Fruit fly (Drosophila melanogaster) whole organism, embryonic: ENCODE data around the gene CG2187.

Experiments
- CG12155 ChIP-seq: fragments of 200-800 bp; sonication (Bioruptor generic); optimal IDR thresholded peaks from 3 replicates; lab custom pipeline; 2016; ENCODE audit warnings: missing biosample characterization, missing genetic modification characterization
- CG13123 ChIP-seq: fragments of 200-800 bp; sonication (Bioruptor generic); optimal IDR thresholded peaks from 2 replicates; lab custom pipeline; 2016; ENCODE audit warnings: missing biosample characterization, missing genetic modification characterization
- CG16863 ChIP-seq: fragments of 200-800 bp; sonication (Bioruptor generic); optimal IDR thresholded peaks from 3 replicates; lab custom pipeline; 2016; ENCODE audit warnings: missing biosample characterization, missing genetic modification characterization
- CG17612 ChIP-seq: fragments of 200-800 bp; sonication (Bioruptor generic); IDR thresholded peaks from 2 replicates; pipeline ENCODE4 v1.3.6; 2022; ENCODE audit warnings: missing biosample characterization, missing genetic modification characterization
- CG17802 ChIP-seq: fragments of 200-800 bp; sonication (Bioruptor generic); optimal IDR thresholded peaks from 2 replicates; lab custom pipeline; 2018; ENCODE audit warnings: missing biosample characterization, mild to moderate bottlenecking, missing genetic modification characterization, moderate library complexity
- CG18764 ChIP-seq: fragments of 200-800 bp; sonication (Bioruptor generic); optimal IDR thresholded peaks from 3 replicates; lab custom pipeline; 2016; ENCODE audit warnings: missing biosample characterization, missing genetic modification characterization
- CG3726 ChIP-seq: fragments of 200-800 bp; sonication (Bioruptor generic); IDR thresholded peaks from 3 replicates; pipeline ENCODE4, ENCODE4 v1.3.6; 2022; ENCODE audit warnings: missing biosample characterization, missing genetic modification characterization
- CG4360 ChIP-seq: fragments of 200-800 bp; sonication (Bioruptor generic); IDR thresholded peaks from 2 replicates; pipeline ENCODE4 v1.3.6; 2022; ENCODE audit warnings: missing biosample characterization, missing genetic modification characterization
- CG5180 ChIP-seq: fragments of 200-800 bp; sonication (Bioruptor generic); optimal IDR thresholded peaks from 3 replicates; lab custom pipeline; 2017; ENCODE audit warnings: missing biosample characterization, missing genetic modification characterization, mild to moderate bottlenecking, moderate library complexity, missing genetic modification reagents
- CG6175 ChIP-seq: fragments of 200-800 bp; sonication (Bioruptor generic); IDR thresholded peaks from 3 replicates; pipeline ENCODE4 v1.3.6; 2022; ENCODE audit warnings: missing biosample characterization, missing genetic modification characterization
- CG7786 ChIP-seq: fragments of 200-800 bp; sonication (Bioruptor generic); optimal IDR thresholded peaks from 2 replicates; lab custom pipeline; 2016; ENCODE audit warnings: missing biosample characterization, missing genetic modification characterization
- CG8924 ChIP-seq: fragments of 200-800 bp; optimal IDR thresholded peaks from 3 replicates; lab custom pipeline; 2019; ENCODE audit warnings: missing biosample characterization, mild to moderate bottlenecking, missing genetic modification characterization, moderate library complexity
- CG9437 ChIP-seq: fragments of 200-800 bp; sonication (Bioruptor generic); optimal IDR thresholded peaks from 2 replicates; lab custom pipeline; 2018; ENCODE audit warnings: missing biosample characterization, mild to moderate bottlenecking, missing genetic modification characterization
- Camta ChIP-seq: fragments of 200-800 bp; sonication (Bioruptor generic); optimal IDR thresholded peaks from 2 replicates; lab custom pipeline; 2016; ENCODE audit warnings: missing biosample characterization, missing genetic modification characterization
- Chrac-16 ChIP-seq: fragments of 200-800 bp; sonication (Bioruptor generic); optimal IDR thresholded peaks from 3 replicates; lab custom pipeline; 2016; ENCODE audit warnings: missing biosample characterization, missing genetic modification characterization
- D19B ChIP-seq: fragments of 200-800 bp; sonication (Bioruptor generic); optimal IDR thresholded peaks from 2 replicates; lab custom pipeline; 2017; ENCODE audit warnings: missing biosample characterization, mild to moderate bottlenecking, missing genetic modification characterization
- Doc2 ChIP-seq: fragments of 200-800 bp; sonication (Bioruptor generic); IDR thresholded peaks from 2 replicates; pipeline ENCODE4 v1.3.6; 2022; ENCODE audit warnings: missing biosample characterization, missing genetic modification characterization
- ERR ChIP-seq: fragments of 200-800 bp; sonication (Bioruptor generic); optimal IDR thresholded peaks from 2 replicates; lab custom pipeline; 2016; ENCODE audit warnings: missing biosample characterization, missing genetic modification characterization
- Eip74EF ChIP-seq, 2 experiments: fragments of 200-800 bp in 1 of 2; fragments of >200 bp in 1 of 2; sonication (Bioruptor generic) in 1 of 2; optimal IDR thresholded peaks; 2 replicates each; lab custom pipeline; 2017 to 2019; ENCODE audit warnings: missing biosample characterization in 2 of 2, missing genetic modification characterization in 2 of 2, mild to moderate bottlenecking in 1 of 2, moderate library complexity in 1 of 2
- HHEX ChIP-seq: fragments of 200-800 bp; sonication (Bioruptor generic); optimal IDR thresholded peaks from 3 replicates; lab custom pipeline; 2017; ENCODE audit warnings: missing biosample characterization, mild to moderate bottlenecking, missing genetic modification characterization, missing genetic modification reagents
- Max ChIP-seq: fragments of 200-800 bp; sonication (Bioruptor generic); optimal IDR thresholded peaks from 2 replicates; lab custom pipeline; 2016; ENCODE audit warnings: missing biosample characterization, mild to moderate bottlenecking, missing genetic modification characterization
- NC2α ChIP-seq: fragments of 200-800 bp; sonication (Bioruptor generic); optimal IDR thresholded peaks from 2 replicates; lab custom pipeline; 2016; ENCODE audit warnings: missing biosample characterization, missing genetic modification characterization
- Nf-YC ChIP-seq: fragments of 200-800 bp; optimal IDR thresholded peaks from 3 replicates; lab custom pipeline; 2019; ENCODE audit warnings: missing biosample characterization, mild to moderate bottlenecking, missing genetic modification characterization, moderate library complexity
- az2 ChIP-seq: fragments of 200-800 bp; sonication (Bioruptor generic); optimal IDR thresholded peaks from 3 replicates; lab custom pipeline; 2016; ENCODE audit warnings: missing biosample characterization, missing genetic modification characterization
- bigmax ChIP-seq: fragments of 200-800 bp; sonication (Bioruptor generic); optimal IDR thresholded peaks from 2 replicates; lab custom pipeline; 2018; ENCODE audit warnings: missing biosample characterization, mild to moderate bottlenecking, missing genetic modification characterization
- bowl ChIP-seq: fragments of 200-800 bp; sonication (Bioruptor generic); IDR thresholded peaks from 2 replicates; pipeline ENCODE4 v1.3.6; 2022; ENCODE audit warnings: missing biosample characterization, missing genetic modification characterization
- cato ChIP-seq: fragments of 200-800 bp; sonication (Bioruptor generic); optimal IDR thresholded peaks from 2 replicates; lab custom pipeline; 2016; ENCODE audit warnings: missing biosample characterization, missing genetic modification characterization, borderline replicate concordance
- croc ChIP-seq: fragments of 200-800 bp; sonication (Bioruptor generic); conservative IDR thresholded peaks from 3 replicates; pipeline ENCODE4 v1.3.6; 2022; ENCODE audit warnings: missing biosample characterization, missing genetic modification characterization
- disco-r ChIP-seq: fragments of 200-800 bp; sonication (Bioruptor generic); optimal IDR thresholded peaks from 2 replicates; lab custom pipeline; 2016; ENCODE audit warnings: missing biosample characterization, missing genetic modification characterization
- ems ChIP-seq: fragments of 200-800 bp; sonication (Bioruptor generic); optimal IDR thresholded peaks from 3 replicates; lab custom pipeline; 2016; ENCODE audit warnings: missing biosample characterization, missing genetic modification characterization
- gcm2 ChIP-seq: fragments of 200-800 bp; sonication (Bioruptor generic); optimal IDR thresholded peaks from 2 replicates; lab custom pipeline; 2016; ENCODE audit warnings: missing biosample characterization, missing genetic modification characterization
- grn ChIP-seq: fragments of 200-800 bp; sonication (Bioruptor generic); optimal IDR thresholded peaks from 3 replicates; lab custom pipeline; 2017; ENCODE audit warnings: missing biosample characterization, missing genetic modification characterization
- hb ChIP-seq: fragments of 200-800 bp; sonication (Bioruptor generic); IDR thresholded peaks from 3 replicates; pipeline ENCODE4 v1.3.6; 2022; ENCODE audit warnings: missing biosample characterization, missing genetic modification characterization; ENCODE audit not compliant: partially characterized antibody
- hbn ChIP-seq: fragments of 200-800 bp; sonication (Bioruptor generic); IDR thresholded peaks from 2 replicates; pipeline ENCODE4 v1.3.6; 2022; ENCODE audit warnings: missing biosample characterization, missing genetic modification characterization; ENCODE audit not compliant: partially characterized antibody
- kni ChIP-seq: fragments of 200-800 bp; sonication (Bioruptor generic); optimal IDR thresholded peaks from 3 replicates; lab custom pipeline; 2017; ENCODE audit warnings: mild to moderate bottlenecking, missing biosample characterization, missing genetic modification reagents, missing genetic modification characterization
- lbe ChIP-seq: fragments of 200-800 bp; sonication (Bioruptor generic); optimal IDR thresholded peaks from 2 replicates; lab custom pipeline; 2016; ENCODE audit warnings: missing biosample characterization, mild to moderate bottlenecking, missing genetic modification characterization
- lov ChIP-seq, 2 experiments: fragments of 200-800 bp in 1 of 2; fragments of >200 bp in 1 of 2; sonication (Bioruptor generic) in 1 of 2; IDR thresholded peaks in 1 of 2; optimal IDR thresholded peaks in 1 of 2; 2 replicates in 1 of 2; 3 replicates in 1 of 2; pipeline versions ENCODE4 v1.3.6 to Lab custom; 2017 to 2022; ENCODE audit warnings: missing biosample characterization in 1 of 2, missing genetic modification characterization in 1 of 2
- nau ChIP-seq: fragments of 200-800 bp; sonication (Bioruptor generic); optimal IDR thresholded peaks from 3 replicates; lab custom pipeline; 2017; ENCODE audit warnings: missing biosample characterization, mild to moderate bottlenecking, missing genetic modification characterization, missing genetic modification reagents
- odd ChIP-seq: fragments of 200-800 bp; sonication (Bioruptor generic); optimal IDR thresholded peaks from 2 replicates; lab custom pipeline; 2017; ENCODE audit warnings: missing biosample characterization, mild to moderate bottlenecking, missing genetic modification characterization
- pnt ChIP-seq: fragments of 200-800 bp; sonication (Bioruptor generic); optimal IDR thresholded peaks from 3 replicates; lab custom pipeline; 2016; ENCODE audit warnings: missing biosample characterization, missing genetic modification characterization
- ranshi ChIP-seq: fragments of 200-800 bp; sonication (Bioruptor generic); IDR thresholded peaks from 2 replicates; pipeline ENCODE4 v1.3.6; 2022; ENCODE audit warnings: missing biosample characterization, missing genetic modification characterization
- schlank ChIP-seq: fragments of 200-800 bp; sonication (Bioruptor generic); optimal IDR thresholded peaks from 2 replicates; lab custom pipeline; 2018; ENCODE audit warnings: missing biosample characterization, mild to moderate bottlenecking, missing genetic modification characterization
- sd ChIP-seq: fragments of 200-800 bp; sonication (Bioruptor generic); optimal IDR thresholded peaks from 3 replicates; lab custom pipeline; 2018; ENCODE audit warnings: missing biosample characterization, mild to moderate bottlenecking, missing genetic modification characterization, moderate library complexity
- sqz ChIP-seq: fragments of 200-800 bp; sonication (Bioruptor generic); optimal IDR thresholded peaks from 3 replicates; lab custom pipeline; 2018; ENCODE audit warnings: missing biosample characterization, mild to moderate bottlenecking, missing genetic modification characterization
- stc ChIP-seq: fragments of 200-800 bp; sonication (Bioruptor generic); IDR thresholded peaks from 2 replicates; pipeline ENCODE4 v1.3.6; 2022; ENCODE audit warnings: missing biosample characterization, missing genetic modification characterization
- tap ChIP-seq: fragments of 200-800 bp; optimal IDR thresholded peaks from 3 replicates; lab custom pipeline; 2019; ENCODE audit warnings: missing biosample characterization, mild to moderate bottlenecking, missing genetic modification characterization, moderate library complexity
- trh ChIP-seq: fragments of 200-800 bp; sonication (Bioruptor generic); optimal IDR thresholded peaks from 2 replicates; lab custom pipeline; 2016; ENCODE audit warnings: missing biosample characterization, missing genetic modification characterization
- z ChIP-seq: fragments of 200-800 bp; sonication (Bioruptor generic); IDR thresholded peaks from 3 replicates; pipeline ENCODE4 v1.3.6; 2022; ENCODE audit warnings: missing biosample characterization, missing genetic modification characterization
- zf30C ChIP-seq: fragments of 200-800 bp; sonication (Bioruptor generic); optimal IDR thresholded peaks from 3 replicates; lab custom pipeline; 2018; ENCODE audit warnings: missing biosample characterization, mild to moderate bottlenecking, missing genetic modification characterization
- zfh2 ChIP-seq: fragments of 200-800 bp; sonication (Bioruptor generic); optimal IDR thresholded peaks from 2 replicates; lab custom pipeline; 2016; ENCODE audit warnings: missing biosample characterization, missing genetic modification characterization

The CG2187 gene

DNA sequence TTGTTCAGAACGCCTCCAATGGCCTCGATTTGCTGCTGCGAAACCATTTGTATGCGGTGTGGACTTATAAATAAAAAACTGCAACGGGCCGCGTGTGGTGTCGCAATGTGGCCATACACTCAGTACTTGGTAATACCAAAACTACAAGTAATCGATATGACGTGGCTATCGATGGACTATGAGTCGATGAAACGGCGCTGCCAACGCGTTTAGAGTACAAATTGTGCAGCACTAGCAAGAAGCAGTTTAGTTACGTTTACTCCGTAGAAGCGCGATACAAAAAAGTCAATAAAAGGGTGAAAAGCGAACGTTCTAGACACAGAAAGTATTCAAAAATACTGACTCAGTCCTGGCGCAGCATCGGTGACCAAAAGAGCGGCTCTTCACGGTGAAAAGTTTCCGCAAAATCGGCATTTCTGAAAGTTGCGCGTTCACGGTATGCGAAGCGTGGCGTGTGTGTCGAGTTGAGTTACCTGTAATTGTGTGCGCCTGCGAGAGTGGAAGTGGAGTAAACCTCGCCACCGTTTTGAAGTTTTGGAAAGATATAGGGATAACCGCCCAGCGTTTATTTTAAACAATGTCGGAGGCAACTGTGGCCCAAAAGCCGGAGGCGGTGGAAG is 10.9 kb downstream of the CG2187 start, which contains the start of the genes nero and CG1910 (continued):
- TF ChIP-seq lbe (GFP tag; lab: Kevin White, UChicago) (no peak), Chrac-16 (GFP tag; lab: Kevin White, UChicago) (no peak), CG3726 (GFP tag; lab: Robert Waterston, UW) (no peak), CG17612 (no peak), CG13123 (GFP tag; lab: Kevin White, UChicago) (no peak), pnt (no peak), CG12155 (GFP tag; lab: Kevin White, UChicago) (peak; percentile 6), Nf-YC (tag; lab: Kevin White, UChicago) (no peak), CG4360 (no peak), gcm2 (no peak), hbn (GFP tag; lab: Robert Waterston, UW) (no peak), CG8924 (no peak), CG5180 (GFP tag; lab: Kevin White, UChicago) (no peak), az2 (no peak), zf30C (GFP tag; lab: Kevin White, UChicago) (no peak), odd (GFP tag; lab: Kevin White, UChicago) (no peak), bigmax (GFP tag; lab: Kevin White, UChicago) (peak; percentile 60), NC2α (GFP tag; lab: Kevin White, UChicago) (no peak), kni (no peak), schlank (tag; lab: Kevin White, UChicago) (no peak), bowl (GFP tag; lab: Robert Waterston, UW) (no peak), stc (no peak), croc (no peak), CG6175 (GFP tag; lab: Robert Waterston, UW) (no peak), zfh2 (GFP tag; lab: Kevin White, UChicago) (no peak), CG9437 (peak; percentile 96), CG18764 (GFP tag; lab: Kevin White, UChicago) (no peak), cato (no peak), CG16863 (GFP tag; lab: Kevin White, UChicago) (no peak), Max (GFP tag; lab: Kevin White, UChicago) (peak; percentile 51), sd (tag; lab: Kevin White, UChicago) (no peak), disco-r (no peak), lov (optimal IDR thresholded peaks at IDR 0.05; lab: Kevin White, UChicago) (no peak), lov (GFP tag; IDR thresholded peaks at IDR 0.05; lab: Robert Waterston, UW) (no peak), HHEX (no peak), Eip74EF (GFP tag; optimal IDR thresholded peaks at IDR 0.05; lab: Kevin White, UChicago) (no peak), CG17802 (tag; lab: Kevin White, UChicago) (no peak), ERR (peak; percentile 46), z (GFP tag; lab: Robert Waterston, UW) (no peak), ranshi (no peak), grn (GFP tag; lab: Kevin White, UChicago) (no peak), D19B (peak; percentile 25), trh (GFP tag; lab: Kevin White, UChicago) (no peak), nau (GFP tag; lab: Kevin White, UChicago) (no peak), Camta (GFP tag; lab: Kevin White, UChicago) (no peak), CG7786 (GFP tag; lab: Kevin White, UChicago) (peak; percentile 16), hb (GFP tag; lab: Robert Waterston, UW) (no peak), tap (no peak), Doc2 (no peak), ems (GFP tag; lab: Kevin White, UChicago) (no peak), sqz (GFP tag; lab: Kevin White, UChicago) (peak; percentile 31)
